Worm (Caenorhabditis elegans): Measurements from ENCODE around the gene zhit-1.

Gene zhit-1

ce11 chrV:5591887-5592286, 4.5 kb downstream of the zhit-1 start (continued):
- TF ChIP-seq D1046.2 (GFP tag; IDR thresholded peaks at IDR 0.05): peak; percentile 87; the same call in 1 of the 2 replicates
- TF ChIP-seq mes-2 (tag; optimal IDR thresholded peaks at IDR 0.05; ENCODE audit: poor library complexity, severe bottlenecking): peak; percentile 10
- TF ChIP-seq spr-3 (GFP tag; optimal IDR thresholded peaks at IDR 0.05): peak; percentile 2
- no peak for TF ChIP-seq ceh-62 (tag; optimal IDR thresholded peaks at IDR 0.05)
- no peak for TF ChIP-seq R02D3.7 (tag; optimal IDR thresholded peaks at IDR 0.05)
- no peak for TF ChIP-seq zfp-2 (tag; optimal IDR thresholded peaks at IDR 0.05)
- TF ChIP-seq ces-1 (GFP tag; optimal IDR thresholded peaks at IDR 0.05): no peak
- 0 out of 2 replicates have a peak, but pooled peaks have one; percentile 21 for TF ChIP-seq madf-9 (GFP tag; conservative IDR thresholded peaks at IDR 0.05)
- peak; percentile 78 for TF ChIP-seq vab-7 (GFP tag; IDR thresholded peaks at IDR 0.05)
- TF ChIP-seq mep-1 (tag; optimal IDR thresholded peaks at IDR 0.05): no peak
- TF ChIP-seq zfp-3 (GFP tag; conservative IDR thresholded peaks at IDR 0.05): peak; percentile 30; the same call in 1 of the 2 replicates
- peak; percentile 42 for TF ChIP-seq Y5F2A.4 (GFP tag; optimal IDR thresholded peaks at IDR 0.05)
- TF ChIP-seq fos-1 (tag; optimal IDR thresholded peaks at IDR 0.05): no peak
- no peak for TF ChIP-seq nhr-10 (tag; optimal IDR thresholded peaks at IDR 0.05)
- TF ChIP-seq Y75B8A.6 (GFP tag; IDR thresholded peaks at IDR 0.05): peak; percentile 93
- TF ChIP-seq ctbp-1 (GFP tag; IDR thresholded peaks at IDR 0.05): peak; percentile 68
- peak; percentile 88 for TF ChIP-seq daf-19 (GFP tag; conservative IDR thresholded peaks at IDR 0.05)
- 0 out of 2 replicates have a peak, but pooled peaks have one; percentile 25 for TF ChIP-seq php-3 (GFP tag; IDR thresholded peaks at IDR 0.05)
- 0 out of 2 replicates have a peak, but pooled peaks have one; percentile 19 for TF ChIP-seq F44E2.7 (GFP tag; IDR thresholded peaks at IDR 0.05)
- peak; percentile 77 for TF ChIP-seq lin-1 (GFP tag; IDR thresholded peaks at IDR 0.05)
- TF ChIP-seq ama-1 (optimal IDR thresholded peaks at IDR 0.05): no peak
- peak; percentile 76 for TF ChIP-seq F26F4.8 (GFP tag; conservative IDR thresholded peaks at IDR 0.05)
- peak; percentile 99 for TF ChIP-seq Y105C5A.15 (GFP tag; IDR thresholded peaks at IDR 0.05)
- TF ChIP-seq lin-38 (GFP tag; IDR thresholded peaks at IDR 0.05): peak; percentile 72
- no peak for TF ChIP-seq lin-39 (tag; optimal IDR thresholded peaks at IDR 0.05)
- TF ChIP-seq tra-1 (GFP tag; IDR thresholded peaks at IDR 0.05): peak; percentile 47; the same call in 1 of the 2 replicates
- TF ChIP-seq Y48G9A.11 (GFP tag; IDR thresholded peaks at IDR 0.05): peak; percentile 78
- TF ChIP-seq T20F7.1 (GFP tag; optimal IDR thresholded peaks at IDR 0.05): no peak
- 0 out of 2 replicates have a peak, but pooled peaks have one; percentile 37 for TF ChIP-seq nhr-41 (GFP tag; IDR thresholded peaks at IDR 0.05)
- 0 out of 2 replicates have a peak, but pooled peaks have one; percentile 52 for TF ChIP-seq saeg-2 (GFP tag; IDR thresholded peaks at IDR 0.05)

ce11 chrV:5587955-5588354, 8.4 kb downstream of the zhit-1 start:
- TF ChIP-seq F49E8.2 (tag; optimal IDR thresholded peaks at IDR 0.05; ENCODE audit: borderline replicate concordance) (peak; percentile 34), zfp-3 (GFP tag; conservative IDR thresholded peaks at IDR 0.05) (0 out of 2 replicates have a peak, but pooled peaks have one; percentile 29), F10B5.3 (tag; optimal IDR thresholded peaks at IDR 0.05) (no peak), Y48G9A.11 (GFP tag; IDR thresholded peaks at IDR 0.05) (peak; percentile 47; the same call in 1 of the 2 replicates), lim-7 (GFP tag; IDR thresholded peaks at IDR 0.05) (peak; percentile 76), ceh-44 (GFP tag; IDR thresholded peaks at IDR 0.05) (peak; percentile 85), snpc-4 (tag; optimal IDR thresholded peaks at IDR 0.05) (peak; percentile 48), snpc-1.2 (GFP tag; IDR thresholded peaks at IDR 0.05) (peak; percentile 70), ceh-32 (tag; optimal IDR thresholded peaks at IDR 0.05; ENCODE audit: poor library complexity) (no peak), nhr-41 (GFP tag; IDR thresholded peaks at IDR 0.05) (no peak), madf-9 (GFP tag; conservative IDR thresholded peaks at IDR 0.05) (0 out of 2 replicates have a peak, but pooled peaks have one; percentile 20), F26F4.8 (GFP tag; conservative IDR thresholded peaks at IDR 0.05) (0 out of 2 replicates have a peak, but pooled peaks have one; percentile 62), lin-38 (GFP tag; IDR thresholded peaks at IDR 0.05) (peak; percentile 70)

- TF ChIP-seq dpl-1 (GFP tag; optimal IDR thresholded peaks at IDR 0.05) (peak; percentile 7), mxl-3 (GFP tag; optimal IDR thresholded peaks at IDR 0.05) (peak; percentile 7), lir-3 (tag; optimal IDR thresholded peaks at IDR 0.05) (no peak), T26A8.4 (GFP tag; IDR thresholded peaks at IDR 0.05) (peak; percentile 78), lim-7 (GFP tag; IDR thresholded peaks at IDR 0.05) (no peak), lin-39 (tag; optimal IDR thresholded peaks at IDR 0.05) (no peak), daf-8 (GFP tag; IDR thresholded peaks at IDR 0.05) (no peak), nhr-102 (tag; optimal IDR thresholded peaks at IDR 0.05) (peak; percentile 38), Y105C5A.15 (GFP tag; IDR thresholded peaks at IDR 0.05) (0 out of 2 replicates have a peak, but pooled peaks have one; percentile 9), snpc-4 (tag; optimal IDR thresholded peaks at IDR 0.05) (peak; percentile 90), spr-1 (tag; optimal IDR thresholded peaks at IDR 0.05) (no peak), hif-1 (tag; optimal IDR thresholded peaks at IDR 0.05) (peak in 1 of 2 experiments; percentile 34), nhr-48 (tag; optimal IDR thresholded peaks at IDR 0.05) (peak; percentile 1), lsy-2 (tag; optimal IDR thresholded peaks at IDR 0.05) (peak in 1 of 2 experiments; percentile 53), T20F7.1 (GFP tag; optimal IDR thresholded peaks at IDR 0.05) (peak; percentile 14)
Measured at ce11 chrV:5587042-5587441, 9.3 kb downstream of the zhit-1 start.
